Fruit fly (Drosophila melanogaster) whole organism, embryonic: ENCODE results near the gene BBIP1.
A peak's percentile ranks its signal among the peaks of the same experiment; 100 is the strongest.

Experiments
- CG10979 ChIP-seq: fragments of 200-800 bp; sonication (Bioruptor generic); optimal IDR thresholded peaks from 2 replicates; lab custom pipeline; 2018; ENCODE audit warnings: missing biosample characterization, mild to moderate bottlenecking, missing genetic modification characterization, moderate library complexity
- CG12071 ChIP-seq: fragments of 200-800 bp; sonication (Bioruptor generic); optimal IDR thresholded peaks from 3 replicates; lab custom pipeline; 2018; ENCODE audit warnings: missing biosample characterization, mild to moderate bottlenecking, missing genetic modification characterization
- CG12104 ChIP-seq: fragments of 200-800 bp; sonication (Bioruptor generic); optimal IDR thresholded peaks from 3 replicates; lab custom pipeline; 2016; ENCODE audit warnings: missing biosample characterization, missing genetic modification characterization
- CG13287 ChIP-seq: fragments of 200-800 bp; sonication (Bioruptor generic); IDR thresholded peaks from 2 replicates; pipeline ENCODE4 v1.3.6; 2022; ENCODE audit warnings: missing biosample characterization, missing genetic modification characterization; ENCODE audit not compliant: partially characterized antibody
- CG14860 ChIP-seq: fragments of 200-800 bp; sonication (Bioruptor generic); IDR thresholded peaks from 3 replicates; pipeline ENCODE4 v1.3.6; 2022; ENCODE audit warnings: missing biosample characterization, missing genetic modification characterization; ENCODE audit not compliant: partially characterized antibody
- CG15011 ChIP-seq: fragments of 200-800 bp; sonication (Bioruptor generic); optimal IDR thresholded peaks from 3 replicates; lab custom pipeline; 2018; ENCODE audit warnings: missing biosample characterization, mild to moderate bottlenecking, missing genetic modification characterization
- CG1647 ChIP-seq: fragments of 200-800 bp; sonication (Bioruptor generic); optimal IDR thresholded peaks from 3 replicates; lab custom pipeline; 2016; ENCODE audit warnings: missing biosample characterization, missing genetic modification characterization
- CG17186 ChIP-seq: fragments of 200-800 bp; sonication (Bioruptor generic); optimal IDR thresholded peaks from 3 replicates; lab custom pipeline; 2017; ENCODE audit warnings: missing biosample characterization, missing genetic modification reagents, missing genetic modification characterization
- CG17385 ChIP-seq: fragments of 200-800 bp; sonication (Bioruptor generic); optimal IDR thresholded peaks from 3 replicates; lab custom pipeline; 2018; ENCODE audit warnings: missing biosample characterization, mild to moderate bottlenecking, missing genetic modification characterization
- CG18619 ChIP-seq: fragments of 200-800 bp; sonication (Bioruptor generic); optimal IDR thresholded peaks from 3 replicates; lab custom pipeline; 2017; ENCODE audit warnings: missing biosample characterization, mild to moderate bottlenecking, missing genetic modification characterization
- CG2678 ChIP-seq: fragments of 200-800 bp; sonication (Bioruptor generic); optimal IDR thresholded peaks from 3 replicates; lab custom pipeline; 2019; ENCODE audit warnings: missing biosample characterization, mild to moderate bottlenecking, missing genetic modification characterization, moderate library complexity
- CG31224 ChIP-seq: fragments of 200-800 bp; sonication (Bioruptor generic); IDR thresholded peaks from 2 replicates; pipeline ENCODE4 v1.3.6; 2022; ENCODE audit warnings: missing biosample characterization, missing genetic modification characterization
- CG42726 ChIP-seq: fragments of 200-800 bp; sonication (Bioruptor generic); IDR thresholded peaks from 2 replicates; pipeline ENCODE4 v1.3.6; 2022; ENCODE audit warnings: missing biosample characterization, missing genetic modification characterization; ENCODE audit not compliant: partially characterized antibody
- CG4328 ChIP-seq: fragments of 200-800 bp; sonication (Bioruptor generic); optimal IDR thresholded peaks from 3 replicates; lab custom pipeline; 2017; ENCODE audit warnings: missing biosample characterization, missing genetic modification reagents, missing genetic modification characterization
- CG6813 ChIP-seq: fragments of 200-800 bp; sonication (Bioruptor generic); optimal IDR thresholded peaks from 2 replicates; lab custom pipeline; 2017; ENCODE audit warnings: missing biosample characterization, missing genetic modification characterization, mild to moderate bottlenecking, moderate library complexity, missing genetic modification reagents
- CG7556 ChIP-seq: fragments of 200-800 bp; sonication (Bioruptor generic); optimal IDR thresholded peaks from 2 replicates; lab custom pipeline; 2017; ENCODE audit warnings: missing biosample characterization, mild to moderate bottlenecking, missing genetic modification characterization
- Chrac-16 ChIP-seq: fragments of 200-800 bp; sonication (Bioruptor generic); optimal IDR thresholded peaks from 3 replicates; lab custom pipeline; 2016; ENCODE audit warnings: missing biosample characterization, missing genetic modification characterization
- CkIIα-i1 ChIP-seq: fragments of 200-800 bp; sonication (Bioruptor generic); IDR thresholded peaks from 2 replicates; pipeline ENCODE4 v1.3.6; 2022; ENCODE audit warnings: missing biosample characterization, missing genetic modification characterization
- Dad ChIP-seq: fragments of 200-800 bp; sonication (Bioruptor generic); optimal IDR thresholded peaks from 3 replicates; lab custom pipeline; 2016; ENCODE audit warnings: missing biosample characterization, missing genetic modification characterization
- Dll ChIP-seq: fragments of 200-800 bp; sonication (Bioruptor generic); IDR thresholded peaks from 4 replicates; pipeline ENCODE4 v1.3.6; 2022; ENCODE audit warnings: missing biosample characterization, missing genetic modification characterization; ENCODE audit not compliant: partially characterized antibody
- Elba2 ChIP-seq: fragments of 200-800 bp; sonication (Bioruptor generic); optimal IDR thresholded peaks from 3 replicates; lab custom pipeline; 2016; ENCODE audit warnings: missing biosample characterization, missing genetic modification characterization
- Hsf ChIP-seq: fragments of 200-800 bp; sonication (Bioruptor generic); optimal IDR thresholded peaks from 3 replicates; lab custom pipeline; 2016; ENCODE audit warnings: missing biosample characterization, missing genetic modification characterization
- Max ChIP-seq: fragments of 200-800 bp; sonication (Bioruptor generic); optimal IDR thresholded peaks from 2 replicates; lab custom pipeline; 2016; ENCODE audit warnings: missing biosample characterization, mild to moderate bottlenecking, missing genetic modification characterization
- Med ChIP-seq: fragments of 200-800 bp; sonication (Bioruptor generic); peaks from one replicate; lab custom pipeline; 2016; ENCODE audit warnings: missing biosample characterization, missing genetic modification characterization, mild to moderate bottlenecking, inconsistent platforms, moderate library complexity
- Optix ChIP-seq: fragments of 200-800 bp; sonication (Bioruptor generic); IDR thresholded peaks from 3 replicates; pipeline ENCODE4 v1.3.6; 2022; ENCODE audit warnings: missing biosample characterization, missing genetic modification characterization
- Scr ChIP-seq: fragments of 200-800 bp; sonication (Bioruptor generic); IDR thresholded peaks from 2 replicates; pipeline ENCODE4 v1.3.6; 2022; ENCODE audit warnings: missing biosample characterization, missing genetic modification characterization; ENCODE audit not compliant: partially characterized antibody
- Tbp ChIP-seq: fragments of >200 bp; optimal IDR thresholded peaks from 2 replicates; lab custom pipeline; 2018; ENCODE audit warnings: missing biosample characterization, missing genetic modification characterization
- Xbp1 ChIP-seq: fragments of 200-800 bp; sonication (Bioruptor generic); optimal IDR thresholded peaks from 3 replicates; lab custom pipeline; 2016; ENCODE audit warnings: missing biosample characterization, mild to moderate bottlenecking, missing genetic modification characterization
- ab ChIP-seq: fragments of 200-800 bp; sonication (Bioruptor generic); optimal IDR thresholded peaks from 2 replicates; lab custom pipeline; 2016; ENCODE audit warnings: missing biosample characterization, missing genetic modification characterization
- ap ChIP-seq: fragments of 200-800 bp; sonication (Bioruptor generic); IDR thresholded peaks from 2 replicates; pipeline ENCODE4 v1.3.6; 2022; ENCODE audit warnings: missing biosample characterization, missing genetic modification characterization
- ase ChIP-seq: fragments of 200-800 bp; sonication (Bioruptor generic); IDR thresholded peaks from 3 replicates; pipeline ENCODE4 v1.3.6; 2022; ENCODE audit warnings: missing biosample characterization, missing genetic modification characterization
- ash1 ChIP-seq: fragments of 200-800 bp; sonication (Bioruptor generic); optimal IDR thresholded peaks from 2 replicates; lab custom pipeline; 2018; ENCODE audit warnings: missing biosample characterization, mild to moderate bottlenecking, missing genetic modification characterization
- ato ChIP-seq: fragments of 200-800 bp; sonication (Bioruptor generic); IDR thresholded peaks from 2 replicates; pipeline ENCODE4 v1.3.6; 2022; ENCODE audit warnings: missing biosample characterization, missing genetic modification characterization; ENCODE audit not compliant: partially characterized antibody
- bbx ChIP-seq: fragments of 200-800 bp; sonication (Bioruptor generic); IDR thresholded peaks from 2 replicates; pipeline ENCODE4 v1.3.6; 2022; ENCODE audit warnings: missing biosample characterization, missing genetic modification characterization; ENCODE audit not compliant: partially characterized antibody
- chm ChIP-seq: fragments of 200-800 bp; sonication (Bioruptor generic); IDR thresholded peaks from 2 replicates; pipeline ENCODE4 v1.3.6; 2022; ENCODE audit warnings: missing biosample characterization, missing genetic modification characterization
- dmrt11E ChIP-seq: fragments of 200-800 bp; sonication (Bioruptor generic); optimal IDR thresholded peaks from 3 replicates; lab custom pipeline; 2018; ENCODE audit warnings: missing biosample characterization, mild to moderate bottlenecking, missing genetic modification characterization, moderate library complexity
- dysf ChIP-seq: fragments of 200-800 bp; sonication (Bioruptor generic); IDR thresholded peaks from 3 replicates; pipeline ENCODE4 v1.3.6; 2022; ENCODE audit warnings: missing biosample characterization, missing genetic modification characterization
- en ChIP-seq: fragments of 200-800 bp; sonication (Bioruptor generic); optimal IDR thresholded peaks from 2 replicates; lab custom pipeline; 2016; ENCODE audit warnings: missing biosample characterization, missing genetic modification characterization
- gcm ChIP-seq: fragments of 200-800 bp; sonication (Bioruptor generic); optimal IDR thresholded peaks from 2 replicates; lab custom pipeline; 2019; ENCODE audit warnings: missing biosample characterization, mild to moderate bottlenecking, missing genetic modification characterization, moderate library complexity
- gsb-n ChIP-seq: fragments of 200-800 bp; sonication (Bioruptor generic); optimal IDR thresholded peaks from 3 replicates; lab custom pipeline; 2018; ENCODE audit warnings: missing biosample characterization, mild to moderate bottlenecking, missing genetic modification characterization
- ind ChIP-seq: fragments of 200-800 bp; sonication (Bioruptor generic); optimal IDR thresholded peaks from 3 replicates; lab custom pipeline; 2016; ENCODE audit warnings: missing biosample characterization, missing genetic modification characterization
- jumu ChIP-seq: fragments of 200-800 bp; sonication (Bioruptor generic); optimal IDR thresholded peaks from 3 replicates; lab custom pipeline; 2016; ENCODE audit warnings: missing biosample characterization, missing genetic modification characterization
- onecut ChIP-seq: fragments of 200-800 bp; sonication (Bioruptor generic); IDR thresholded peaks from 2 replicates; pipeline ENCODE4 v1.3.6; 2022; ENCODE audit warnings: missing biosample characterization, missing genetic modification characterization
- p53 ChIP-seq: fragments of 200-800 bp; sonication (Bioruptor generic); optimal IDR thresholded peaks from 2 replicates; lab custom pipeline; 2016; ENCODE audit warnings: missing biosample characterization, missing genetic modification characterization
- rib ChIP-seq: fragments of 200-800 bp; sonication (Bioruptor generic); IDR thresholded peaks from 2 replicates; pipeline ENCODE4 v1.3.6; 2022; ENCODE audit warnings: missing biosample characterization, missing genetic modification characterization
- salm ChIP-seq: fragments of 200-800 bp; sonication (Bioruptor generic); optimal IDR thresholded peaks from 2 replicates; lab custom pipeline; 2018; ENCODE audit warnings: missing biosample characterization, mild to moderate bottlenecking, missing genetic modification characterization
- sug ChIP-seq: fragments of 200-800 bp; optimal IDR thresholded peaks from 2 replicates; lab custom pipeline; 2019; ENCODE audit warnings: missing biosample characterization, mild to moderate bottlenecking, missing genetic modification characterization, moderate library complexity
- tio ChIP-seq: fragments of 200-800 bp; sonication (Bioruptor generic); optimal IDR thresholded peaks from 2 replicates; lab custom pipeline; 2017; ENCODE audit warnings: missing biosample characterization, missing genetic modification characterization, inconsistent platforms
- yki ChIP-seq: fragments of >200 bp; optimal IDR thresholded peaks from 3 replicates; lab custom pipeline; 2018
- zen2 ChIP-seq: fragments of 200-800 bp; sonication (Bioruptor generic); IDR thresholded peaks from 3 replicates; pipeline ENCODE4 v1.3.6; 2022; ENCODE audit warnings: missing biosample characterization, missing genetic modification characterization; ENCODE audit not compliant: partially characterized antibody

Gene BBIP1

DNA sequence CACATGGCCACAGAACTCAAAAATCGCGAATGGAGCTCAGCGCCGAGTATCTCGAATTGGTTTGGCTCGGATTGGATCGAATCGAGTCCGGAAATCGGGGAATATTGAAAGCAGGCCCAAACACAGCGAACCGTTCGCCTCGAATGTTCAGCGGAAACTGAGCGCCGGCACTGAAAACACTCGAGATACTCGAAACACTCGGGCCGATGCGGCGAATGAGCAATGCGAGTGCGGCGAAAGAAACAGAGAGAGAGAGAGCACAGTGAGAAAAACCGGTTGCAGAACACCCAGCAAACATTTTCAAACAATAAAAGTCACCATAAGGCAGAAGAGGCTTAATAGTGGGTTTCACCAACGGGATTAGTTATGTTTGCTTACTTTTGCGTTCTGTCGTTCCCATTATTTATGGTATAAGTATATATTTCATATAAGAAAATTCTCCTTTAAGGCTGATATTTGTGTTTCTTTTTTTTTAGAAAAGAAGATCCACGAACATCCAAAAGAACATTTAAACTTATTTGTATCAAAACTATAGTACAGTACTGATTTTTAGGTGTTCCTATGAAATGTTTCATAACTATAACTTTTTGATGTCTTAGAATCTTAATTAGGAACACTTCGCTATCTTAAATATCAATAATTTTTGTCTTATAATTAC, 9.7 kb upstream of the BBIP1 start, which contains the start of gene FER (continued):
- no peak for TF ChIP-seq p53 (GFP tag; lab: Kevin White, UChicago)
- TF ChIP-seq ash1 (GFP tag; lab: Kevin White, UChicago): peak; percentile 61
- no peak for TF ChIP-seq en
- TF ChIP-seq CG4328 (GFP tag; lab: Kevin White, UChicago): peak; percentile 37
- peak; percentile 73 for TF ChIP-seq CG12071 (GFP tag; lab: Kevin White, UChicago)
- no peak for TF ChIP-seq CG14860 (GFP tag; lab: Robert Waterston, UW)
- TF ChIP-seq tio: no peak
- TF ChIP-seq CG42726 (GFP tag; lab: Robert Waterston, UW): peak; percentile 82; the same call in 1 of the 2 replicates
- peak; percentile 31 for TF ChIP-seq CG2678 (tag; lab: Kevin White, UChicago)
- TF ChIP-seq ap (GFP tag; lab: Robert Waterston, UW): no peak
- no peak for TF ChIP-seq Tbp (GFP tag; lab: Kevin White, UChicago)
- no peak for TF ChIP-seq CG12104 (GFP tag; lab: Kevin White, UChicago)
- peak; percentile 31 for TF ChIP-seq CG10979 (tag; lab: Kevin White, UChicago)
- TF ChIP-seq Max (GFP tag; lab: Kevin White, UChicago): no peak
- no peak for TF ChIP-seq CG7556 (GFP tag; lab: Kevin White, UChicago)
- TF ChIP-seq dmrt11E (tag; lab: Kevin White, UChicago): no peak
- TF ChIP-seq CG17385 (GFP tag; lab: Kevin White, UChicago): peak; percentile 38
- TF ChIP-seq Chrac-16 (GFP tag; lab: Kevin White, UChicago): no peak
- peak; percentile 39 for TF ChIP-seq sug (tag; lab: Kevin White, UChicago)
- no peak for TF ChIP-seq Optix (GFP tag; lab: Robert Waterston, UW)
- TF ChIP-seq ato: peak; percentile 68; the same call in 1 of the 2 replicates
- TF ChIP-seq rib (GFP tag; lab: Robert Waterston, UW): peak; percentile 81
- TF ChIP-seq CG13287 (GFP tag; lab: Robert Waterston, UW): peak; percentile 70
- no peak for TF ChIP-seq gsb-n (tag; lab: Kevin White, UChicago)
- TF ChIP-seq CG15011 (GFP tag; lab: Kevin White, UChicago): no peak
- TF ChIP-seq ab: no peak
- no peak for TF ChIP-seq CkIIα-i1 (GFP tag; lab: Robert Waterston, UW)
- no peak for TF ChIP-seq CG17186 (GFP tag; lab: Kevin White, UChicago)
- TF ChIP-seq Dll (GFP tag; lab: Robert Waterston, UW): no peak
- TF ChIP-seq CG1647: peak; percentile 44
- TF ChIP-seq ind (GFP tag; lab: Kevin White, UChicago): no peak
- TF ChIP-seq onecut (GFP tag; lab: Robert Waterston, UW): peak; percentile 58
- TF ChIP-seq CG6813 (GFP tag; lab: Kevin White, UChicago): peak; percentile 70
- peak; percentile 20; the same call in 1 of the 3 replicates for TF ChIP-seq dysf (GFP tag; lab: Robert Waterston, UW)
- peak; percentile 40 for TF ChIP-seq salm
- TF ChIP-seq Xbp1 (GFP tag; lab: Kevin White, UChicago): no peak
- TF ChIP-seq bbx: peak; percentile 80
- no peak for TF ChIP-seq jumu
- no peak for TF ChIP-seq Hsf (GFP tag; lab: Kevin White, UChicago)
- TF ChIP-seq ase: no peak
- peak; percentile 94 for TF ChIP-seq Med
- peak; percentile 16; the same call in 1 of the 2 replicates for TF ChIP-seq CG31224 (GFP tag; lab: Robert Waterston, UW)
- TF ChIP-seq zen2: no peak
- TF ChIP-seq CG18619 (GFP tag; lab: Kevin White, UChicago): no peak
- no peak for TF ChIP-seq yki (lab: Kevin White, UChicago)
- TF ChIP-seq Dad: no peak
- peak; percentile 30 for TF ChIP-seq gcm (GFP tag; lab: Kevin White, UChicago)
- peak; percentile 85 for TF ChIP-seq chm
- TF ChIP-seq Elba2 (GFP tag; lab: Kevin White, UChicago): no peak
- TF ChIP-seq Scr (GFP tag; lab: Robert Waterston, UW): peak; percentile 52
